Worm (Caenorhabditis elegans): ENCODE measurements around the gene D2024.4.
"Not testable (repeated sequence)": the region's sequence is repeated elsewhere in the genome, so short reads cannot be mapped to it uniquely, and the experiment has no call there.

Gene D2024.4

ce11 chrIV:7219398-7220087 is 11.5 kb upstream of the D2024.4 start, which contains the start of the genes glb-23 and R13A1.1:
Gene glb-23, minus strand, starts transcription at chrIV:7219498.
Gene R13A1.1, plus strand, starts transcription at chrIV:7220037.
- TF ChIP-seq unc-62 (GFP tag; optimal IDR thresholded peaks at IDR 0.05) = no peak

ce11 chrIV:7222088-7222487 is 8.9 kb upstream of the D2024.4 start:
- no peak for TF ChIP-seq unc-62 (GFP tag; optimal IDR thresholded peaks at IDR 0.05)

- TF ChIP-seq unc-62 (GFP tag; optimal IDR thresholded peaks at IDR 0.05) = no peak
These were observed 4.0 kb upstream of the D2024.4 start, which contains the start of gene R13A1.10 for ce11 chrIV:7227072-7227471. Gene R13A1.10, minus strand, starts transcription at chrIV:7227172.

ce11 chrIV:7228208-7228607 is 2.8 kb upstream of the D2024.4 start, which contains the start of gene D2024.5:
Gene D2024.5, minus strand, starts transcription at chrIV:7228308.
- no peak for TF ChIP-seq unc-62 (GFP tag; optimal IDR thresholded peaks at IDR 0.05)

ce11 chrIV:7230198-7230597 is 837 bp upstream of the D2024.4 start, which contains the start of gene cap-1:
Gene cap-1, minus strand, starts transcription at chrIV:7230223.
- TF ChIP-seq unc-62 (GFP tag; optimal IDR thresholded peaks at IDR 0.05) = no peak

ce11 chrIV:7233566-7234014 is 2.6 kb downstream of the D2024.4 start:
- no peak for TF ChIP-seq unc-62 (GFP tag; optimal IDR thresholded peaks at IDR 0.05)

ce11 chrIV:7234623-7235022 is 3.6 kb downstream of the D2024.4 start:
- TF ChIP-seq unc-62 (GFP tag; optimal IDR thresholded peaks at IDR 0.05) = no peak

- TF ChIP-seq unc-62 (GFP tag; optimal IDR thresholded peaks at IDR 0.05) = no peak
These were observed 4.4 kb downstream of the D2024.4 start for ce11 chrIV:7235382-7235917.

- no peak for TF ChIP-seq unc-62 (GFP tag; optimal IDR thresholded peaks at IDR 0.05)
These were observed 5.3 kb downstream of the D2024.4 start for ce11 chrIV:7236248-7236772.

- no peak for TF ChIP-seq unc-62 (GFP tag; optimal IDR thresholded peaks at IDR 0.05)
These were observed 6.7 kb downstream of the D2024.4 start, which contains the start of gene elo-3 for ce11 chrIV:7237668-7238214. Gene elo-3, plus strand, starts transcription at chrIV:7237718.

- no peak for TF ChIP-seq unc-62 (GFP tag; optimal IDR thresholded peaks at IDR 0.05)
These were observed 9.5 kb downstream of the D2024.4 start for ce11 chrIV:7240564-7240963.

- no peak for TF ChIP-seq unc-62 (GFP tag; optimal IDR thresholded peaks at IDR 0.05)
These were observed 11.3 kb downstream of the D2024.4 start, which contains the start of gene gstk-2 for ce11 chrIV:7242220-7242789. Gene gstk-2, minus strand, starts transcription at chrIV:7242270.

ce11 chrIV:7243913-7244312 is 12.9 kb downstream of the D2024.4 start, which contains the start of gene afmd-1:
Gene afmd-1, plus strand, starts transcription at chrIV:7244228.
- no peak for TF ChIP-seq unc-62 (GFP tag; optimal IDR thresholded peaks at IDR 0.05)

- TF ChIP-seq unc-62 (GFP tag; optimal IDR thresholded peaks at IDR 0.05) = no peak
These were observed 14.6 kb downstream of the D2024.4 start for ce11 chrIV:7245592-7245991.

ce11 chrIV:7246553-7246952 is 15.5 kb downstream of the D2024.4 start, which contains the start of gene col-114:
Gene col-114, minus strand, starts transcription at chrIV:7246653.
- TF ChIP-seq unc-62 (GFP tag; optimal IDR thresholded peaks at IDR 0.05) = no peak

- not testable (repeated sequence) for TF ChIP-seq unc-62 (GFP tag; optimal IDR thresholded peaks at IDR 0.05)
These were observed 16.2 kb downstream of the D2024.4 start, which contains the start of gene D2024.1 for ce11 chrIV:7247243-7247642. Gene D2024.1, plus strand, starts transcription at chrIV:7247543.

Data from whole organism, dauer.